Fruit fly (Drosophila melanogaster): ENCODE data around the gene Mst36Fa.

The Mst36Fa gene

dm6 chr2L:18677910-18678639 lies 1.3 kb upstream of the Mst36Fa start (continued):
- peak; percentile 9 for TF ChIP-seq CG18619 (GFP tag; optimal IDR thresholded peaks at IDR 0.05)
- peak; percentile 28 for TF ChIP-seq mam (GFP tag; optimal IDR thresholded peaks at IDR 0.05)
- TF ChIP-seq otp (GFP tag; IDR thresholded peaks at IDR 0.05) = 0 out of 3 replicates have a peak, but pooled peaks have one; percentile 4
- TF ChIP-seq so (GFP tag; IDR thresholded peaks at IDR 0.05) = no peak
- TF ChIP-seq Chrac-16 (GFP tag; optimal IDR thresholded peaks at IDR 0.05) = peak; percentile 15
- no peak for TF ChIP-seq sr (GFP tag; IDR thresholded peaks at IDR 0.05)
- peak; percentile 5 for TF ChIP-seq CG12104 (GFP tag; optimal IDR thresholded peaks at IDR 0.05)
- 0 out of 2 replicates have a peak, but pooled peaks have one; percentile 29 for TF ChIP-seq Rfx (GFP tag; IDR thresholded peaks at IDR 0.05)
- TF ChIP-seq CG4730 (GFP tag; IDR thresholded peaks at IDR 0.05) = no peak
- peak; percentile 12 for TF ChIP-seq CG15011 (GFP tag; optimal IDR thresholded peaks at IDR 0.05)
- no peak for TF ChIP-seq gsb (GFP tag; IDR thresholded peaks at IDR 0.05)
- peak; percentile 42 for TF ChIP-seq Fer1 (GFP tag; optimal IDR thresholded peaks at IDR 0.05)
- no peak for TF ChIP-seq CG12071 (GFP tag; optimal IDR thresholded peaks at IDR 0.05)
- TF ChIP-seq zfh1 (GFP tag; IDR thresholded peaks at IDR 0.05) = no peak
- peak; percentile 33 for TF ChIP-seq CG7786 (GFP tag; optimal IDR thresholded peaks at IDR 0.05)
- TF ChIP-seq lilli (GFP tag; optimal IDR thresholded peaks at IDR 0.05) = peak; percentile 20
- 0 out of 2 replicates have a peak, but pooled peaks have one; percentile 31 for TF ChIP-seq ranshi (GFP tag; IDR thresholded peaks at IDR 0.05)
- no peak for TF ChIP-seq nerfin-2 (GFP tag; IDR thresholded peaks at IDR 0.05; ENCODE audit: partially characterized antibody)
- no peak for TF ChIP-seq twi (tag; optimal IDR thresholded peaks at IDR 0.05)
- TF ChIP-seq wor (GFP tag; IDR thresholded peaks at IDR 0.05) = no peak
- no peak for TF ChIP-seq CG8281 (tag; optimal IDR thresholded peaks at IDR 0.05)
- TF ChIP-seq CG17385 (GFP tag; optimal IDR thresholded peaks at IDR 0.05) = peak; percentile 20
- 0 out of 2 replicates have a peak, but pooled peaks have one; percentile 5 for TF ChIP-seq E2f2 (GFP tag; IDR thresholded peaks at IDR 0.05)
- TF ChIP-seq Fer3 (tag; optimal IDR thresholded peaks at IDR 0.05) = no peak
- no peak for TF ChIP-seq Oli (tag; optimal IDR thresholded peaks at IDR 0.05)
- TF ChIP-seq CG5953 (GFP tag; IDR thresholded peaks at IDR 0.05) = no peak
- no peak for TF ChIP-seq HLH4C (GFP tag; IDR thresholded peaks at IDR 0.05; ENCODE audit: partially characterized antibody)
- peak; percentile 3 for TF ChIP-seq ind (GFP tag; optimal IDR thresholded peaks at IDR 0.05)
- no peak for TF ChIP-seq ase (GFP tag; IDR thresholded peaks at IDR 0.05)
- TF ChIP-seq vvl (GFP tag; IDR thresholded peaks at IDR 0.05) = 0 out of 2 replicates have a peak, but pooled peaks have one; percentile 6

dm6 chr2L:18674994-18675393 lies 1.8 kb downstream of the Mst36Fa start, which contains the start of gene Mst36Fb:
Gene Mst36Fb, minus strand, starts transcription at chr2L:18675094.
- TF ChIP-seq z (GFP tag; IDR thresholded peaks at IDR 0.05) (no peak), CG14860 (GFP tag; IDR thresholded peaks at IDR 0.05; ENCODE audit: partially characterized antibody) (no peak), Scr (GFP tag; IDR thresholded peaks at IDR 0.05; ENCODE audit: partially characterized antibody) (no peak), bigmax (GFP tag; optimal IDR thresholded peaks at IDR 0.05) (no peak), Optix (GFP tag; IDR thresholded peaks at IDR 0.05) (no peak), dmrt99B (tag; optimal IDR thresholded peaks at IDR 0.05) (no peak), MBD-R2 (GFP tag; IDR thresholded peaks at IDR 0.05) (no peak), CG9437 (GFP tag; optimal IDR thresholded peaks at IDR 0.05) (no peak), CG17912 (GFP tag; optimal IDR thresholded peaks at IDR 0.05) (no peak)

Data from whole organism, embryonic.